Worm (Caenorhabditis elegans) whole organism, early embryonic: ENCODE results near the gene ncs-3.

Source experiments
- B0310.2 ChIP-seq: sonication (generic microtip); optimal IDR thresholded peaks from 2 replicates; lab custom pipeline; 2016; ENCODE audit warnings: mild to moderate bottlenecking, missing genetic modification characterization, missing compliant biosample characterization
- F13C5.2 ChIP-seq: sonication (generic microtip); optimal IDR thresholded peaks from 2 replicates; lab custom pipeline; 2017; ENCODE audit warnings: mild to moderate bottlenecking, missing genetic modification characterization, inconsistent platforms, missing compliant biosample characterization
- aly-1 ChIP-seq: sonication (generic microtip); optimal IDR thresholded peaks from 2 replicates; lab custom pipeline; 2016; ENCODE audit warnings: missing genetic modification characterization, missing compliant biosample characterization
- ama-1 ChIP-seq: fragments of 150-350 bp; optimal IDR thresholded peaks from 2 replicates; lab custom pipeline; 2014
- ceh-13 ChIP-seq: fragments of 200-800 bp; sonication (Bioruptor generic); optimal IDR thresholded peaks from 2 replicates; lab custom pipeline; 2018; ENCODE audit warnings: mild to moderate bottlenecking, missing genetic modification characterization, missing compliant biosample characterization
- ceh-36 ChIP-seq: sonication (generic microtip); optimal IDR thresholded peaks from 2 replicates; lab custom pipeline; 2016; ENCODE audit warnings: missing genetic modification characterization, inconsistent platforms, missing compliant biosample characterization
- ets-7 ChIP-seq: sonication (generic microtip); optimal IDR thresholded peaks from 2 replicates; lab custom pipeline; 2016; ENCODE audit warnings: missing genotype, missing genetic modification characterization, missing compliant biosample characterization
- flt-1 ChIP-seq: fragments of 200-800 bp; sonication (Bioruptor generic); IDR thresholded peaks from 2 replicates; pipeline ENCODE4 v1.3.6; 2022; ENCODE audit warnings: missing genetic modification characterization, missing compliant biosample characterization
- hmbx-1 ChIP-seq: sonication (generic microtip); optimal IDR thresholded peaks from 2 replicates; lab custom pipeline; 2016; ENCODE audit warnings: mild to moderate bottlenecking, missing genetic modification characterization, missing compliant biosample characterization
- hmg-4 ChIP-seq: fragments of 200-800 bp; sonication (Bioruptor generic); optimal IDR thresholded peaks from 2 replicates; lab custom pipeline; 2018; ENCODE audit warnings: mild to moderate bottlenecking, missing genetic modification characterization, missing compliant biosample characterization
- hnd-1 ChIP-seq: sonication (generic microtip); optimal IDR thresholded peaks from 2 replicates; lab custom pipeline; 2016; ENCODE audit warnings: missing genetic modification characterization, missing compliant biosample characterization
- pes-1 ChIP-seq: fragments of 200-800 bp; sonication (Bioruptor generic); IDR thresholded peaks from 2 replicates; pipeline ENCODE4 v1.3.6; 2022; ENCODE audit warnings: missing genetic modification reagents, missing genetic modification characterization, missing compliant biosample characterization
- scrt-1 ChIP-seq: fragments of 200-800 bp; sonication (Bioruptor generic); IDR thresholded peaks from 2 replicates; pipeline ENCODE4 v1.3.6; 2022; ENCODE audit warnings: missing genetic modification characterization, missing compliant biosample characterization
- sea-1 ChIP-seq: fragments of 200-800 bp; sonication (Bioruptor generic); conservative IDR thresholded peaks from 2 replicates; pipeline ENCODE4 v1.3.6; 2022; ENCODE audit warnings: missing genetic modification characterization, missing compliant biosample characterization
- tbx-11 ChIP-seq: fragments of 200-800 bp; sonication (Bioruptor generic); IDR thresholded peaks from 2 replicates; pipeline ENCODE4 v1.3.6; 2022; ENCODE audit warnings: missing genetic modification characterization, missing compliant biosample characterization
- tbx-37 ChIP-seq: fragments of 200-800 bp; sonication (Bioruptor generic); conservative IDR thresholded peaks from 2 replicates; pipeline ENCODE4 v1.3.6; 2022; ENCODE audit warnings: missing genetic modification reagents, missing genetic modification characterization, missing compliant biosample characterization
- tra-4 ChIP-seq: sonication (generic microtip); optimal IDR thresholded peaks from 2 replicates; lab custom pipeline; 2017; ENCODE audit warnings: missing genetic modification characterization, missing compliant biosample characterization

Gene ncs-3

ce11 chrX:1053929-1054328, at the start of gene ncs-3:
Gene ncs-3, plus strand, starts transcription at chrX:1054081.
- no peak for TF ChIP-seq scrt-1 (GFP tag; lab: Robert Waterston, UW)
- no peak for TF ChIP-seq tbx-37 (GFP tag; lab: Robert Waterston, UW)
- TF ChIP-seq tra-4 (tag; lab: Kevin White, UChicago) = no peak
- TF ChIP-seq F13C5.2 = no peak
- TF ChIP-seq ama-1 = no peak

DNA sequence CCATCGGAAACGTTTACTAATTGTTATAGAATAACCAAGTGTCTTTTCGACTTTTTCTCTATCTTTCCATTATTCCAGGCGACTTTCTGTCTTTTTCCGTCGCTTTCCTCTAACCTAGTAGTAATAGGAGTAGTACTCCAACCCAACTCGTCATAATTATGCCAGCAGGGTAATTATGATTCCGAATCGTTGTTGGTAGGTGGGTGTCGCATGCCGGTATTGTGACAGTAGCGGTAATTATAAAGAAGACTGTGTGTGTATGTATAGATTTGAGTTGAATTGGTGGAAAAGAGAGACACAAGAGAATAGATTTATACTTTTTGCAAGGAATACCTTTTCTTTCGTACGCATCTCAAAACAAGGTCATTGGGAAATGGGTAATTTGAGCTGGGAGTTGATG, 48.9 kb upstream of the ncs-3 start:
- TF ChIP-seq flt-1 (GFP tag; lab: Robert Waterston, UW) = no peak
- no peak for TF ChIP-seq hmbx-1 (tag; lab: Kevin White, UChicago)
- no peak for TF ChIP-seq ets-7 (tag; lab: Kevin White, UChicago)
- no peak for TF ChIP-seq hnd-1 (tag; lab: Kevin White, UChicago)
- no peak for TF ChIP-seq hmg-4 (GFP tag; lab: Kevin White, UChicago)
- TF ChIP-seq tbx-11 (GFP tag; lab: Robert Waterston, UW) = no peak
- TF ChIP-seq tra-4 (tag; lab: Kevin White, UChicago) = no peak
- no peak for TF ChIP-seq ceh-13 (GFP tag; lab: Kevin White, UChicago)
- TF ChIP-seq B0310.2 (tag; lab: Kevin White, UChicago) = no peak
- no peak for TF ChIP-seq sea-1 (GFP tag; lab: Robert Waterston, UW)
- no peak for TF ChIP-seq aly-1 (tag; lab: Kevin White, UChicago)
- no peak for TF ChIP-seq pes-1 (GFP tag; lab: Robert Waterston, UW)

- TF ChIP-seq ama-1 (no peak), ets-7 (tag; lab: Kevin White, UChicago) (no peak), aly-1 (tag; lab: Kevin White, UChicago) (no peak), ceh-13 (GFP tag; lab: Kevin White, UChicago) (no peak), tra-4 (tag; lab: Kevin White, UChicago) (no peak), pes-1 (GFP tag; lab: Robert Waterston, UW) (no peak), tbx-37 (GFP tag; lab: Robert Waterston, UW) (no peak), tbx-11 (GFP tag; lab: Robert Waterston, UW) (no peak), sea-1 (GFP tag; lab: Robert Waterston, UW) (no peak), hmg-4 (GFP tag; lab: Kevin White, UChicago) (no peak), ceh-36 (tag; lab: Kevin White, UChicago) (no peak), hnd-1 (tag; lab: Kevin White, UChicago) (no peak)
These were observed 44.4 kb upstream of the ncs-3 start for ce11 chrX:1009512-1009911.

ce11 chrX:1010627-1011452, 43.0 kb upstream of the ncs-3 start:
- TF ChIP-seq scrt-1 (GFP tag; lab: Robert Waterston, UW) (no peak), hmg-4 (GFP tag; lab: Kevin White, UChicago) (peak; percentile 14)

- TF ChIP-seq hmbx-1 (tag; lab: Kevin White, UChicago) (no peak), ceh-13 (GFP tag; lab: Kevin White, UChicago) (no peak), ets-7 (tag; lab: Kevin White, UChicago) (no peak), flt-1 (GFP tag; lab: Robert Waterston, UW) (no peak), F13C5.2 (no peak), tbx-11 (GFP tag; lab: Robert Waterston, UW) (no peak), scrt-1 (GFP tag; lab: Robert Waterston, UW) (no peak), pes-1 (GFP tag; lab: Robert Waterston, UW) (no peak), hmg-4 (GFP tag; lab: Kevin White, UChicago) (no peak), aly-1 (tag; lab: Kevin White, UChicago) (no peak), hnd-1 (tag; lab: Kevin White, UChicago) (no peak), ama-1 (no peak), tra-4 (tag; lab: Kevin White, UChicago) (no peak), ceh-36 (tag; lab: Kevin White, UChicago) (no peak)
These were observed 41.5 kb upstream of the ncs-3 start for ce11 chrX:1012385-1012866.

DNA sequence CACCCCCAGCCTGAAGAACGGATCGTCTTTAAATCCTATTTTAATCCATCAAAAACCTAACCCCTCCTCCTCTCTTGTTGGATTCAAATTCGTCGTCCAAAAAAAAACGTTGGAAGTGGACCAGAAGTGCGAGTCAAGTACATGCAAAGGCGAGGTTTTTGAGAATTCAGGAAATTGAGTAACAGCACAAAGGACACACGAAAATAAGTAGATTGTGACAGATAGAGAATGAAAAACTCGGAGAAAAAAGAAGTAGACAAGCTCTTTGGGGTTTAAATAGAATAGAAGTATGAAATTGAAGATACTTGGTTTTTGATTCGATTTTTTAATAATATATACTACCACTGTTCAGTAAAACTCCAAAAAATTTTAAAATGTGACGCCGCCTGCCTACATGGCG, 39.2 kb upstream of the ncs-3 start:
- no peak for TF ChIP-seq tbx-37 (GFP tag; lab: Robert Waterston, UW)

DNA sequence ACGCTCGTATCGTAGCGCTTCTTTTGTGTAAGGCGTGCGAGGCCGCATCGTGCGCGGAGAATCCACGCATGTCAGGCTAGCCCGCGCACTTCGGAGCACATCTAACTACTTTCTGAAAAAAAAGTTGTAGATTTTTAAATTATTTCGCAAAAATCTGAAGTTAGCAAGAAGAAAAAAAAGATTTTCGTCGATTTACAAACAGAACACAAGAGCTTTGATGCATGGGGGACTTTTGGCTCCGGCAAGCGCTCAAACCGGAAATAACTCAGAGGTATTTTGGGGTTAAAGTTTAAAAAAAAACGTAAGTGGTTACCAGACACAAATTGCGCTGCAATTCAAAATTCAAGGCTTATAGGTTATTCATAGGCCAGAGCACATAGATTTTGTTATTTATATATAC, 36.4 kb upstream of the ncs-3 start, which contains the start of the genes F55A4.13 and nlf-1:
Gene F55A4.13 (minus strand): TSS at position 101 of the 400 bp plus-strand sequence.
Gene nlf-1 (minus strand): TSS at position 112 of the 400 bp plus-strand sequence.
- TF ChIP-seq tra-4 (tag; lab: Kevin White, UChicago) = no peak
- no peak for TF ChIP-seq aly-1 (tag; lab: Kevin White, UChicago)
- TF ChIP-seq scrt-1 (GFP tag; lab: Robert Waterston, UW) = no peak

ce11 chrX:1018586-1018985, 35.3 kb upstream of the ncs-3 start:
- TF ChIP-seq B0310.2 (tag; lab: Kevin White, UChicago) (no peak), tra-4 (tag; lab: Kevin White, UChicago) (no peak), hmg-4 (GFP tag; lab: Kevin White, UChicago) (no peak), ama-1 (no peak), tbx-11 (GFP tag; lab: Robert Waterston, UW) (no peak), F13C5.2 (no peak), pes-1 (GFP tag; lab: Robert Waterston, UW) (no peak), tbx-37 (GFP tag; lab: Robert Waterston, UW) (no peak), sea-1 (GFP tag; lab: Robert Waterston, UW) (no peak), ceh-36 (tag; lab: Kevin White, UChicago) (no peak), aly-1 (tag; lab: Kevin White, UChicago) (no peak), ceh-13 (GFP tag; lab: Kevin White, UChicago) (no peak), ets-7 (tag; lab: Kevin White, UChicago) (no peak), flt-1 (GFP tag; lab: Robert Waterston, UW) (no peak), hmbx-1 (tag; lab: Kevin White, UChicago) (no peak), hnd-1 (tag; lab: Kevin White, UChicago) (no peak), scrt-1 (GFP tag; lab: Robert Waterston, UW) (no peak)
